Fruit fly (Drosophila melanogaster): Measurements from ENCODE around the gene Sytbeta.
A peak's percentile ranks its signal among the peaks of the same experiment; 100 is the strongest.

Sytbeta gene

dm6 chr3L:14966199-14966858 lies 98.4 kb downstream of the Sytbeta start:
- TF ChIP-seq Eip93F (GFP tag; optimal IDR thresholded peaks at IDR 0.05) (no peak), svp (GFP tag) (peak; percentile 1)

- TF ChIP-seq cyc (GFP tag; optimal IDR thresholded peaks at IDR 0.05) (no peak), Lpt (GFP tag; optimal IDR thresholded peaks at IDR 0.05) (no peak), CG4318 (GFP tag; optimal IDR thresholded peaks at IDR 0.05) (no peak), Met (GFP tag; optimal IDR thresholded peaks at IDR 0.05) (no peak), Eip78C (GFP tag) (no peak), eg (GFP tag; IDR thresholded peaks at IDR 0.05) (no peak), spab (GFP tag; optimal IDR thresholded peaks at IDR 0.05) (no peak), achi (GFP tag; optimal IDR thresholded peaks at IDR 0.05) (no peak), CG1621 (tag; optimal IDR thresholded peaks at IDR 0.05) (no peak), salr (GFP tag; optimal IDR thresholded peaks at IDR 0.05) (no peak), Smox (GFP tag; optimal IDR thresholded peaks at IDR 0.05) (no peak), Hr4 (GFP tag; optimal IDR thresholded peaks at IDR 0.05) (no peak), fd59A (GFP tag; optimal IDR thresholded peaks at IDR 0.05) (no peak), Hr39 (GFP tag; optimal IDR thresholded peaks at IDR 0.05) (no peak), ss (GFP tag; optimal IDR thresholded peaks at IDR 0.05) (no peak), Ets96B (tag; optimal IDR thresholded peaks at IDR 0.05) (no peak), CG6792 (GFP tag; optimal IDR thresholded peaks at IDR 0.05) (no peak)
These were observed 99.9 kb downstream of the Sytbeta start for dm6 chr3L:14964862-14965261.
